Worm (Caenorhabditis elegans) whole organism, late embryonic: ENCODE data around the gene fbxa-18.

Experiments
- C38D4.7 ChIP-seq: fragments of 200-800 bp; sonication (Bioruptor generic); optimal IDR thresholded peaks from 2 replicates; lab custom pipeline; 2018; ENCODE audit warnings: mild to moderate bottlenecking, missing genetic modification characterization, moderate library complexity, missing compliant biosample characterization
- F13H6.1 ChIP-seq: sonication (generic microtip); optimal IDR thresholded peaks from 2 replicates; lab custom pipeline; 2016; ENCODE audit warnings: missing genetic modification characterization, missing compliant biosample characterization
- K02D7.2 ChIP-seq: sonication (generic microtip); optimal IDR thresholded peaks from 2 replicates; lab custom pipeline; 2017; ENCODE audit warnings: mild to moderate bottlenecking, missing genetic modification characterization, missing compliant biosample characterization
- T23F11.4 ChIP-seq: fragments of 200-800 bp; sonication (Bioruptor generic); optimal IDR thresholded peaks from 2 replicates; lab custom pipeline; 2018; ENCODE audit warnings: mild to moderate bottlenecking, missing genetic modification characterization, missing compliant biosample characterization
- ahr-1 ChIP-seq: sonication (generic microtip); optimal IDR thresholded peaks from 2 replicates; lab custom pipeline; 2016; ENCODE audit warnings: missing genetic modification characterization, missing compliant biosample characterization
- ceh-18 ChIP-seq: sonication (generic microtip); optimal IDR thresholded peaks from 2 replicates; lab custom pipeline; 2016; ENCODE audit warnings: missing genetic modification characterization, missing compliant biosample characterization
- ceh-19 ChIP-seq: fragments of 200-800 bp; sonication (Bioruptor generic); optimal IDR thresholded peaks from 2 replicates; lab custom pipeline; 2018; ENCODE audit warnings: mild to moderate bottlenecking, missing genetic modification characterization, missing compliant biosample characterization
- ceh-31 ChIP-seq: sonication (generic microtip); optimal IDR thresholded peaks from 2 replicates; lab custom pipeline; 2016; ENCODE audit warnings: missing genetic modification characterization, missing compliant biosample characterization
- ceh-45 ChIP-seq: fragments of 200-800 bp; sonication (Bioruptor generic); IDR thresholded peaks from 2 replicates; pipeline ENCODE4 v1.3.6; 2022; ENCODE audit warnings: missing genetic modification reagents, missing genetic modification characterization, missing compliant biosample characterization
- ceh-48 ChIP-seq: sonication (generic microtip); optimal IDR thresholded peaks from 2 replicates; lab custom pipeline; 2016; ENCODE audit warnings: missing genetic modification characterization, inconsistent platforms, missing compliant biosample characterization
- che-1 ChIP-seq: sonication (generic microtip); optimal IDR thresholded peaks from 2 replicates; lab custom pipeline; 2016; ENCODE audit warnings: mild to moderate bottlenecking, missing genetic modification characterization, missing compliant biosample characterization
- dmd-4 ChIP-seq: sonication (generic microtip); optimal IDR thresholded peaks from 2 replicates; lab custom pipeline; 2016; ENCODE audit warnings: borderline replicate concordance, missing genetic modification characterization, missing compliant biosample characterization
- dve-1 ChIP-seq: sonication (generic microtip); optimal IDR thresholded peaks from 2 replicates; lab custom pipeline; 2017; ENCODE audit warnings: antibody characterized with exemption, mild to moderate bottlenecking, missing genetic modification characterization, missing compliant biosample characterization
- elt-2 ChIP-seq: sonication (generic microtip); optimal IDR thresholded peaks from 2 replicates; lab custom pipeline; 2016; ENCODE audit warnings: missing genetic modification reagents, missing genetic modification characterization, missing compliant biosample characterization
- ets-4 ChIP-seq: sonication (generic microtip); optimal IDR thresholded peaks from 2 replicates; lab custom pipeline; 2016; ENCODE audit warnings: missing genetic modification characterization, missing compliant biosample characterization
- fkh-6 ChIP-seq: sonication (generic microtip); optimal IDR thresholded peaks from 2 replicates; lab custom pipeline; 2016; ENCODE audit warnings: missing genetic modification characterization, missing compliant biosample characterization
- hlh-30 ChIP-seq: sonication (generic microtip); optimal IDR thresholded peaks from 2 replicates; lab custom pipeline; 2017; ENCODE audit warnings: antibody characterized with exemption, missing genetic modification characterization, missing compliant biosample characterization; ENCODE audit not compliant: insufficient read depth
- hlh-8 ChIP-seq: sonication (generic microtip); optimal IDR thresholded peaks from 2 replicates; lab custom pipeline; 2016; ENCODE audit warnings: missing genotype, missing genetic modification characterization, missing compliant biosample characterization
- lin-11 ChIP-seq: fragments of 200-800 bp; sonication (Bioruptor generic); optimal IDR thresholded peaks from 2 replicates; lab custom pipeline; 2018; ENCODE audit warnings: mild to moderate bottlenecking, missing genetic modification characterization, missing compliant biosample characterization
- madf-2 ChIP-seq: sonication (generic microtip); optimal IDR thresholded peaks from 2 replicates; lab custom pipeline; 2017; ENCODE audit warnings: missing genetic modification characterization, missing compliant biosample characterization
- mec-3 ChIP-seq: sonication (generic microtip); optimal IDR thresholded peaks from 2 replicates; lab custom pipeline; 2016; ENCODE audit warnings: borderline replicate concordance, missing genetic modification characterization, missing compliant biosample characterization
- nfya-1 ChIP-seq: sonication (generic microtip); optimal IDR thresholded peaks from 2 replicates; lab custom pipeline; 2017; ENCODE audit warnings: missing genetic modification characterization, mild to moderate bottlenecking, missing compliant biosample characterization, antibody characterized with exemption, moderate library complexity
- nhr-232 ChIP-seq: sonication (generic microtip); optimal IDR thresholded peaks from 2 replicates; lab custom pipeline; 2016; ENCODE audit warnings: missing genetic modification characterization, missing compliant biosample characterization
- npax-4 ChIP-seq: sonication (generic microtip); optimal IDR thresholded peaks from 2 replicates; lab custom pipeline; 2016; ENCODE audit warnings: missing genetic modification characterization, missing compliant biosample characterization
- odd-2 ChIP-seq: sonication (generic microtip); optimal IDR thresholded peaks from 2 replicates; lab custom pipeline; 2017; ENCODE audit warnings: antibody characterized with exemption, mild to moderate bottlenecking, missing genetic modification characterization, missing compliant biosample characterization
- pax-1 ChIP-seq: fragments of 150-350 bp; optimal IDR thresholded peaks from 2 replicates; lab custom pipeline; 2014; ENCODE audit warnings: missing biosample characterization, missing genetic modification characterization
- pha-2 ChIP-seq: sonication (generic microtip); optimal IDR thresholded peaks from 2 replicates; lab custom pipeline; 2017; ENCODE audit warnings: mild to moderate bottlenecking, missing genetic modification characterization, missing compliant biosample characterization
- pha-4 ChIP-seq: fragments of 150-350 bp; optimal IDR thresholded peaks from 2 replicates; lab custom pipeline; 2018; ENCODE audit warnings: missing biosample characterization, missing genetic modification reagents, missing genetic modification characterization
- rnt-1 ChIP-seq: sonication (generic microtip); optimal IDR thresholded peaks from 2 replicates; lab custom pipeline; 2016; ENCODE audit warnings: missing genetic modification characterization, missing compliant biosample characterization
- sox-2 ChIP-seq: fragments of 200-800 bp; sonication (Bioruptor generic); IDR thresholded peaks from 2 replicates; pipeline ENCODE4 v1.3.6; 2022; ENCODE audit warnings: missing genetic modification reagents, missing genetic modification characterization, missing compliant biosample characterization
- sox-4 ChIP-seq: sonication (generic microtip); optimal IDR thresholded peaks from 2 replicates; lab custom pipeline; 2017; ENCODE audit warnings: mild to moderate bottlenecking, missing genetic modification characterization, inconsistent platforms, missing compliant biosample characterization
- syd-9 ChIP-seq: sonication (generic microtip); optimal IDR thresholded peaks from 2 replicates; lab custom pipeline; 2016; ENCODE audit warnings: mild to moderate bottlenecking, missing genetic modification characterization, moderate library complexity, missing compliant biosample characterization
- tbx-2 ChIP-seq: sonication (generic microtip); optimal IDR thresholded peaks from 2 replicates; lab custom pipeline; 2016; ENCODE audit warnings: missing genetic modification characterization, missing compliant biosample characterization
- tbx-7 ChIP-seq: sonication (generic microtip); optimal IDR thresholded peaks from 2 replicates; lab custom pipeline; 2016; ENCODE audit warnings: missing genotype, missing genetic modification characterization, missing compliant biosample characterization
- ttx-3 ChIP-seq: sonication (generic microtip); optimal IDR thresholded peaks from 2 replicates; lab custom pipeline; 2016; ENCODE audit warnings: missing genetic modification reagents, missing genetic modification characterization, missing compliant biosample characterization
- unc-42 ChIP-seq: sonication (generic microtip); optimal IDR thresholded peaks from 2 replicates; lab custom pipeline; 2016; ENCODE audit warnings: missing genotype, missing genetic modification characterization, missing compliant biosample characterization
- unc-55 ChIP-seq: sonication (generic microtip); optimal IDR thresholded peaks from 2 replicates; lab custom pipeline; 2017; ENCODE audit warnings: missing biosample characterization, missing genetic modification reagents, missing genetic modification characterization
- unc-86 ChIP-seq: sonication (generic microtip); optimal IDR thresholded peaks from 2 replicates; lab custom pipeline; 2016; ENCODE audit warnings: missing genetic modification characterization, missing compliant biosample characterization

Gene fbxa-18

ce11 chrV:16103594-16103993 is 38.9 kb upstream of the fbxa-18 start, which contains the start of gene argk-1:
argk-1 (plus strand) TSS chrV:16103894.
- TF ChIP-seq pax-1 (no peak), ceh-18 (tag; lab: Kevin White, UChicago) (no peak), C38D4.7 (GFP tag; lab: Kevin White, UChicago) (no peak), unc-55 (no peak), fkh-6 (tag; lab: Kevin White, UChicago) (no peak), unc-42 (tag; lab: Kevin White, UChicago) (no peak), syd-9 (tag; lab: Kevin White, UChicago) (no peak), madf-2 (tag; lab: Kevin White, UChicago) (no peak), lin-11 (tag; lab: Kevin White, UChicago) (no peak), mec-3 (tag; lab: Kevin White, UChicago) (no peak), F13H6.1 (tag; lab: Kevin White, UChicago) (no peak), hlh-8 (tag; lab: Kevin White, UChicago) (no peak), ceh-19 (no peak)
- TF ChIP-seq, all 69 proteins: peak for 0

- TF ChIP-seq nhr-232 (tag; lab: Kevin White, UChicago) (no peak), npax-4 (tag; lab: Kevin White, UChicago) (no peak), rnt-1 (tag; lab: Kevin White, UChicago) (no peak), elt-2 (tag; lab: Kevin White, UChicago) (no peak)
Observed at ce11 chrV:16114237-16114636, 28.2 kb upstream of the fbxa-18 start, which contains the start of gene srxa-16. srxa-16 (minus strand) TSS chrV:16114337.

ce11 chrV:16115381-16115780 is 27.1 kb upstream of the fbxa-18 start, which contains the start of gene str-25:
str-25 (plus strand) TSS chrV:16115681.
- no peak for TF ChIP-seq tbx-7
- no peak for TF ChIP-seq unc-86 (tag; lab: Kevin White, UChicago)
- no peak for TF ChIP-seq nfya-1 (tag; lab: Kevin White, UChicago)
- no peak for TF ChIP-seq pha-2 (tag; lab: Kevin White, UChicago)
- no peak for TF ChIP-seq elt-2 (tag; lab: Kevin White, UChicago)
- no peak for TF ChIP-seq pha-4 (tag; lab: Kevin White, UChicago)
- TF ChIP-seq ceh-31 (tag; lab: Kevin White, UChicago) = no peak
- no peak for TF ChIP-seq ceh-45 (GFP tag; lab: Robert Waterston, UW)
- TF ChIP-seq madf-2 (tag; lab: Kevin White, UChicago) = no peak
- no peak for TF ChIP-seq ets-4 (tag; lab: Kevin White, UChicago)
- no peak for TF ChIP-seq dmd-4 (tag; lab: Kevin White, UChicago)
- no peak for TF ChIP-seq ttx-3 (tag; lab: Kevin White, UChicago)
- no peak for TF ChIP-seq ahr-1
- no peak for TF ChIP-seq sox-4 (tag; lab: Kevin White, UChicago)
- no peak for TF ChIP-seq T23F11.4 (GFP tag; lab: Kevin White, UChicago)
- no peak for TF ChIP-seq tbx-2 (tag; lab: Kevin White, UChicago)
- no peak for TF ChIP-seq K02D7.2 (tag; lab: Kevin White, UChicago)
- TF ChIP-seq npax-4 (tag; lab: Kevin White, UChicago) = no peak
- TF ChIP-seq dve-1 = no peak

- no peak for TF ChIP-seq nhr-232 (tag; lab: Kevin White, UChicago)
- no peak for TF ChIP-seq npax-4 (tag; lab: Kevin White, UChicago)
- TF ChIP-seq ceh-19 = no peak
- TF ChIP-seq lin-11 (tag; lab: Kevin White, UChicago) = no peak
- TF ChIP-seq dve-1 = no peak
- no peak for TF ChIP-seq K02D7.2 (tag; lab: Kevin White, UChicago)
- no peak for TF ChIP-seq sox-2 (GFP tag; lab: Robert Waterston, UW)
- no peak for TF ChIP-seq F13H6.1 (tag; lab: Kevin White, UChicago)
- no peak for TF ChIP-seq tbx-2 (tag; lab: Kevin White, UChicago)
- no peak for TF ChIP-seq che-1 (tag; lab: Kevin White, UChicago)
- no peak for TF ChIP-seq odd-2 (tag; lab: Kevin White, UChicago)
- no peak for TF ChIP-seq hlh-30 (tag; lab: Kevin White, UChicago)
- no peak for TF ChIP-seq ceh-48 (tag; lab: Kevin White, UChicago)
- TF ChIP-seq, all 69 proteins: peak for 0
Observed at ce11 chrV:16118601-16119000, 23.9 kb upstream of the fbxa-18 start, which contains the start of gene str-103. str-103 (minus strand) TSS chrV:16118701.
